Worm (Caenorhabditis elegans) whole organism, L1 larva: ENCODE results near the gene srg-5.

Experiments
- C16A3.4 ChIP-seq: fragments of 150-350 bp; optimal IDR thresholded peaks from 2 replicates; lab custom pipeline; 2014; ENCODE audit warnings: missing biosample characterization, missing genetic modification characterization
- isw-1 ChIP-seq: fragments of 200-800 bp; sonication (Bioruptor generic); IDR thresholded peaks from 2 replicates; pipeline ENCODE4 v1.3.6; 2022; ENCODE audit warnings: missing genetic modification characterization, missing compliant biosample characterization
- lsy-2 ChIP-seq, 2 experiments: fragments of 150-350 bp; optimal IDR thresholded peaks; 2 replicates each; lab custom pipeline; 2014; ENCODE audit warnings: missing biosample characterization in 2 of 2, missing genetic modification characterization in 2 of 2
- mdl-1 ChIP-seq, 2 experiments: fragments of 150-350 bp; optimal IDR thresholded peaks; 2 replicates each; lab custom pipeline; 2014 to 2017; ENCODE audit warnings: missing biosample characterization in 2 of 2, missing genetic modification characterization in 2 of 2, inconsistent platforms in 1 of 2
- nhr-237 ChIP-seq: fragments of 150-350 bp; optimal IDR thresholded peaks from 2 replicates; lab custom pipeline; 2014; ENCODE audit warnings: missing biosample characterization, missing genetic modification characterization
- nhr-77 ChIP-seq: fragments of 150-350 bp; optimal IDR thresholded peaks from 2 replicates; lab custom pipeline; 2014; ENCODE audit warnings: missing biosample characterization, missing genetic modification characterization
- nhr-90 ChIP-seq: sonication (generic microtip); optimal IDR thresholded peaks from 2 replicates; lab custom pipeline; 2016; ENCODE audit warnings: mild to moderate bottlenecking, missing genetic modification characterization, missing compliant biosample characterization; ENCODE audit not compliant: poor library complexity
- pqm-1 ChIP-seq: sonication (generic microtip); optimal IDR thresholded peaks from 3 replicates; lab custom pipeline; 2017; ENCODE audit warnings: missing biosample characterization, missing genetic modification characterization
- skn-1 ChIP-seq: fragments of 150-350 bp; optimal IDR thresholded peaks from 2 replicates; lab custom pipeline; 2014; ENCODE audit warnings: missing biosample characterization, missing genetic modification characterization
- sup-37 ChIP-seq: fragments of 200-800 bp; sonication (Bioruptor generic); optimal IDR thresholded peaks from 2 replicates; lab custom pipeline; 2018; ENCODE audit warnings: mild to moderate bottlenecking, missing genetic modification characterization, missing compliant biosample characterization
- ztf-11 ChIP-seq, 2 experiments: sonication (generic microtip); optimal IDR thresholded peaks; 2 replicates each; lab custom pipeline; 2016 to 2017; ENCODE audit warnings: missing genetic modification characterization in 2 of 2, missing biosample characterization in 1 of 2, missing compliant biosample characterization in 1 of 2

ce11 chrIII:6312244-6312643, 47.9 kb upstream of the srg-5 start:
- TF ChIP-seq lsy-2 (tag; optimal IDR thresholded peaks at IDR 0.05; lab: Kevin White, UChicago) (no peak), pqm-1 (tag; lab: Kevin White, UChicago) (no peak), skn-1 (no peak), nhr-77 (tag; lab: Kevin White, UChicago) (no peak), ztf-11 (tag; optimal IDR thresholded peaks at IDR 0.05; lab: Kevin White, UChicago) (no peak), nhr-237 (tag; lab: Kevin White, UChicago) (no peak), sup-37 (GFP tag; lab: Kevin White, UChicago) (no peak), isw-1 (GFP tag; lab: Robert Waterston, UW) (no peak), C16A3.4 (tag; lab: Kevin White, UChicago) (no peak), nhr-90 (tag; lab: Kevin White, UChicago) (no peak), mdl-1 (tag; optimal IDR thresholded peaks at IDR 0.05; lab: Kevin White, UChicago) (no peak)
